Worm (Caenorhabditis elegans) whole organism, L4 larva: ENCODE measurements around the gene bcat-1.

Experiments used
- D1046.2 ChIP-seq: fragments of 200-800 bp; sonication (Bioruptor generic); IDR thresholded peaks from 2 replicates; pipeline ENCODE4 v1.3.6; 2022; ENCODE audit warnings: missing genetic modification characterization, missing compliant biosample characterization
- T26A8.4 ChIP-seq: fragments of 200-800 bp; sonication (Bioruptor generic); IDR thresholded peaks from 2 replicates; pipeline ENCODE4 v1.3.6; 2022; ENCODE audit warnings: missing genetic modification characterization, missing compliant biosample characterization
- Y105C5A.15 ChIP-seq: fragments of 200-800 bp; sonication (Bioruptor generic); IDR thresholded peaks from 2 replicates; pipeline ENCODE4 v1.3.6; 2022; ENCODE audit warnings: missing genetic modification characterization, missing compliant biosample characterization
- Y48G9A.11 ChIP-seq: fragments of 200-800 bp; sonication (Bioruptor generic); IDR thresholded peaks from 2 replicates; pipeline ENCODE4 v1.3.6; 2022; ENCODE audit warnings: missing genetic modification reagents, missing genetic modification characterization, missing compliant biosample characterization
- Y75B8A.6 ChIP-seq: fragments of 200-800 bp; sonication (Bioruptor generic); IDR thresholded peaks from 2 replicates; pipeline ENCODE4 v1.3.6; 2022; ENCODE audit warnings: missing genetic modification reagents, missing genetic modification characterization, missing compliant biosample characterization
- aha-1 ChIP-seq: fragments of 150-350 bp; peaks from one replicate; lab custom pipeline; 2014; ENCODE audit warnings: missing biosample characterization, missing genetic modification characterization
- arid-1 ChIP-seq: fragments of 200-800 bp; sonication (Bioruptor generic); conservative IDR thresholded peaks from 2 replicates; pipeline ENCODE4 v1.3.6; 2022; ENCODE audit warnings: missing genetic modification reagents, missing genetic modification characterization, missing compliant biosample characterization
- ceh-44 ChIP-seq: fragments of 200-800 bp; sonication (Bioruptor generic); IDR thresholded peaks from 2 replicates; pipeline ENCODE4 v1.3.6; 2022; ENCODE audit warnings: missing genetic modification reagents, missing genetic modification characterization, missing compliant biosample characterization
- ceh-62 ChIP-seq: sonication (generic microtip); optimal IDR thresholded peaks from 2 replicates; lab custom pipeline; 2017; ENCODE audit warnings: missing biosample characterization, missing genetic modification characterization
- ces-1 ChIP-seq: fragments of 150-350 bp; sonication (generic microtip); optimal IDR thresholded peaks from 4 replicates; lab custom pipeline; 2014; ENCODE audit warnings: missing biosample characterization, missing genetic modification reagents, missing genetic modification characterization
- daf-8 ChIP-seq: fragments of 200-800 bp; sonication (Bioruptor generic); IDR thresholded peaks from 2 replicates; pipeline ENCODE4 v1.3.6; 2022; ENCODE audit warnings: missing genetic modification characterization, missing compliant biosample characterization
- dmd-6 ChIP-seq: fragments of 200-800 bp; sonication (Bioruptor generic); IDR thresholded peaks from 2 replicates; pipeline ENCODE4 v1.3.6; 2022; ENCODE audit warnings: missing genetic modification reagents, missing genetic modification characterization, missing compliant biosample characterization
- dmd-8 ChIP-seq: fragments of 200-800 bp; sonication (Bioruptor generic); IDR thresholded peaks from 2 replicates; pipeline ENCODE4 v1.3.6; 2022; ENCODE audit warnings: missing genetic modification characterization, missing compliant biosample characterization
- dmd-9 ChIP-seq: fragments of 200-800 bp; sonication (Bioruptor generic); IDR thresholded peaks from 2 replicates; pipeline ENCODE4 v1.3.6; 2022; ENCODE audit warnings: missing genetic modification reagents, missing genetic modification characterization, missing compliant biosample characterization
- dpl-1 ChIP-seq: fragments of 150-350 bp; optimal IDR thresholded peaks from 2 replicates; lab custom pipeline; 2014; ENCODE audit warnings: missing biosample characterization, missing genetic modification reagents, missing genetic modification characterization
- dve-1 ChIP-seq: sonication (generic microtip); optimal IDR thresholded peaks from 2 replicates; lab custom pipeline; 2017; ENCODE audit warnings: antibody characterized with exemption, mild to moderate bottlenecking, missing genetic modification characterization, missing compliant biosample characterization; ENCODE audit not compliant: insufficient read depth
- egl-27 ChIP-seq: sonication (generic microtip); optimal IDR thresholded peaks from 3 replicates; lab custom pipeline; 2017; ENCODE audit warnings: missing biosample characterization, missing genetic modification reagents, missing genetic modification characterization
- egl-43 ChIP-seq: fragments of 200-800 bp; sonication (Bioruptor generic); IDR thresholded peaks from 2 replicates; pipeline ENCODE4 v1.3.6; 2022; ENCODE audit warnings: missing genetic modification reagents, missing genetic modification characterization, missing compliant biosample characterization
- fkh-10 ChIP-seq: fragments of 150-350 bp; optimal IDR thresholded peaks from 2 replicates; lab custom pipeline; 2014; ENCODE audit warnings: missing biosample characterization, missing genetic modification reagents, missing genetic modification characterization
- hlh-11 ChIP-seq: fragments of 200-800 bp; sonication (Bioruptor generic); optimal IDR thresholded peaks from 2 replicates; lab custom pipeline; 2018; ENCODE audit warnings: mild to moderate bottlenecking, missing genetic modification characterization, missing compliant biosample characterization
- jun-1 ChIP-seq: fragments of 150-350 bp; optimal IDR thresholded peaks from 2 replicates; lab custom pipeline; 2014; ENCODE audit warnings: missing biosample characterization, missing genetic modification reagents, missing genetic modification characterization
- lin-13 ChIP-seq: fragments of 150-350 bp; optimal IDR thresholded peaks from 2 replicates; lab custom pipeline; 2014; ENCODE audit warnings: missing biosample characterization, missing genetic modification reagents, missing genetic modification characterization
- lin-38 ChIP-seq: fragments of 200-800 bp; sonication (Bioruptor generic); IDR thresholded peaks from 2 replicates; pipeline ENCODE4 v1.3.6; 2022; ENCODE audit warnings: missing genetic modification reagents, missing genetic modification characterization, missing compliant biosample characterization
- lir-3 ChIP-seq: sonication (generic microtip); optimal IDR thresholded peaks from 2 replicates; lab custom pipeline; 2016; ENCODE audit warnings: mild to moderate bottlenecking, missing genetic modification characterization, missing compliant biosample characterization
- lsy-2 ChIP-seq, 2 experiments: fragments of 150-350 bp in 1 of 2; sonication (generic microtip) in 1 of 2; optimal IDR thresholded peaks; 2 replicates each; lab custom pipeline; 2014 to 2017; ENCODE audit warnings: missing biosample characterization in 2 of 2, missing genetic modification characterization in 2 of 2
- madf-5 ChIP-seq, 2 experiments: fragments of 200-800 bp; sonication (Bioruptor generic); IDR thresholded peaks; 2 replicates each; pipeline ENCODE4 v1.3.6; 2022; ENCODE audit warnings: missing compliant biosample characterization in 2 of 2, missing genetic modification characterization in 2 of 2
- mdl-1 ChIP-seq, 2 experiments: fragments of 150-350 bp in 1 of 2; sonication (generic microtip) in 1 of 2; optimal IDR thresholded peaks; 2 replicates each; lab custom pipeline; 2014 to 2017; ENCODE audit warnings: missing biosample characterization in 2 of 2, missing genetic modification characterization in 2 of 2
- mep-1 ChIP-seq: fragments of 150-350 bp; sonication (generic microtip); optimal IDR thresholded peaks from 3 replicates; lab custom pipeline; 2014; ENCODE audit warnings: missing biosample characterization, missing genetic modification characterization
- nhr-102 ChIP-seq: sonication (generic microtip); optimal IDR thresholded peaks from 2 replicates; lab custom pipeline; 2016; ENCODE audit warnings: mild to moderate bottlenecking, missing genetic modification characterization, moderate library complexity, missing compliant biosample characterization
- nhr-11 ChIP-seq: fragments of 150-350 bp; optimal IDR thresholded peaks from 2 replicates; lab custom pipeline; 2014; ENCODE audit warnings: missing biosample characterization, missing genetic modification characterization
- nhr-111 ChIP-seq: fragments of 200-800 bp; sonication (Bioruptor generic); optimal IDR thresholded peaks from 2 replicates; lab custom pipeline; 2018; ENCODE audit warnings: mild to moderate bottlenecking, missing genetic modification characterization, missing compliant biosample characterization
- nhr-25 ChIP-seq: sonication (generic microtip); optimal IDR thresholded peaks from 2 replicates; lab custom pipeline; 2017; ENCODE audit warnings: missing genetic modification characterization, mild to moderate bottlenecking, missing compliant biosample characterization, antibody characterized with exemption, moderate library complexity, borderline replicate concordance; ENCODE audit not compliant: insufficient read depth
- nhr-48 ChIP-seq: sonication (generic microtip); optimal IDR thresholded peaks from 2 replicates; lab custom pipeline; 2016; ENCODE audit warnings: mild to moderate bottlenecking, missing genetic modification characterization, missing compliant biosample characterization
- nhr-6 ChIP-seq: fragments of 150-350 bp; optimal IDR thresholded peaks from 2 replicates; lab custom pipeline; 2014; ENCODE audit warnings: missing biosample characterization, missing genetic modification characterization
- nhr-77 ChIP-seq: fragments of 150-350 bp; optimal IDR thresholded peaks from 2 replicates; lab custom pipeline; 2014; ENCODE audit warnings: missing biosample characterization, missing genetic modification characterization
- pha-4 ChIP-seq, 2 experiments: fragments of 150-350 bp in 1 of 2; fragments of 200-800 bp in 1 of 2; sonication (Bioruptor generic) in 1 of 2; IDR thresholded peaks in 1 of 2; optimal IDR thresholded peaks in 1 of 2; 2 replicates each; pipeline versions ENCODE4 v1.3.6 to Lab custom; 2014 to 2022; ENCODE audit warnings: missing genetic modification characterization in 2 of 2, missing genetic modification reagents in 2 of 2, missing biosample characterization in 1 of 2, missing compliant biosample characterization in 1 of 2
- pqm-1 ChIP-seq: sonication (generic microtip); optimal IDR thresholded peaks from 2 replicates; lab custom pipeline; 2017; ENCODE audit warnings: missing biosample characterization, missing genetic modification characterization
- sdz-12 ChIP-seq: fragments of 200-800 bp; sonication (Bioruptor generic); optimal IDR thresholded peaks from 2 replicates; lab custom pipeline; 2018; ENCODE audit warnings: mild to moderate bottlenecking, missing genetic modification characterization, missing compliant biosample characterization
- snpc-1.2 ChIP-seq: fragments of 200-800 bp; sonication (Bioruptor generic); IDR thresholded peaks from 2 replicates; pipeline ENCODE4 v1.3.6; 2022; ENCODE audit warnings: missing genetic modification reagents, missing genetic modification characterization, missing compliant biosample characterization
- snpc-4 ChIP-seq: fragments of 150-350 bp; optimal IDR thresholded peaks from 2 replicates; lab custom pipeline; 2014; ENCODE audit warnings: missing biosample characterization, missing genetic modification characterization
- spr-1 ChIP-seq: sonication (generic microtip); optimal IDR thresholded peaks from 2 replicates; lab custom pipeline; 2016; ENCODE audit warnings: mild to moderate bottlenecking, missing genetic modification characterization, missing compliant biosample characterization
- unc-130 ChIP-seq: sonication (generic microtip); optimal IDR thresholded peaks from 2 replicates; lab custom pipeline; 2016; ENCODE audit warnings: missing genetic modification reagents, missing genetic modification characterization, missing compliant biosample characterization
- unc-62 ChIP-seq, 3 experiments: fragments of 150-350 bp in 1 of 3; sonication (generic microtip); optimal IDR thresholded peaks in 2 of 3; peaks in 1 of 3; 1 replicate in 1 of 3; 2 replicates in 2 of 3; lab custom pipeline; 2014 to 2017; ENCODE audit warnings: missing biosample characterization in 3 of 3, missing genetic modification characterization in 3 of 3, missing genetic modification reagents in 3 of 3, missing genotype in 1 of 3
- vab-7 ChIP-seq: fragments of 200-800 bp; sonication (Bioruptor generic); IDR thresholded peaks from 2 replicates; pipeline ENCODE4 v1.3.6; 2022; ENCODE audit warnings: missing genetic modification reagents, missing genetic modification characterization, missing compliant biosample characterization
- zfp-2 ChIP-seq: sonication (generic microtip); optimal IDR thresholded peaks from 2 replicates; lab custom pipeline; 2016; ENCODE audit warnings: mild to moderate bottlenecking, missing genetic modification characterization, missing compliant biosample characterization
- ztf-11 ChIP-seq: fragments of 150-350 bp; optimal IDR thresholded peaks from 2 replicates; lab custom pipeline; 2014; ENCODE audit warnings: missing biosample characterization, missing genetic modification characterization

Gene bcat-1

DNA sequence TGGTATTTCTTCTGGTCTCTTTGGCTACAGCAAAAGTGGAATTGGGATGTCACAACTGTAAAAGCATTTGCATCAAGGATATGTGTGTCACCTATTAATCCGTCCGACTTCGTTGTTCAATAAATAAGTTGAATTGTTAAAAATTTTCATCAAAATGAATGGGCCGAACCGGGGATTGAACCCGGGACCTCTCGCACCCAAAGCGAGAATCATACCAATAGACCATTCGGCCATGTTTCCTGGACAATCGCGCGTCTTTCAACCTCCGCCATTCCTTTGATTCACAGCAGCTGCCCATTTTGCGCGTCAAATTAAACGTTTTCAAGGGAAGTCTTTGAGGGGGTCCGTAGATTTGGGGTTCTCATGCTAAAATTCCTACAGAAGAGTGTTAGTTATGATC, 22.6 kb upstream of the bcat-1 start (continued):
- no peak for TF ChIP-seq dmd-9
- TF ChIP-seq vab-7 = peak; percentile 32; the same call in 1 of the 2 replicates
- peak; percentile 70 for TF ChIP-seq dmd-8
- no peak for TF ChIP-seq ztf-11
- peak; percentile 26; the same call in 1 of the 2 replicates for TF ChIP-seq T26A8.4 (GFP tag; lab: Robert Waterston, UW)
- TF ChIP-seq ceh-44 = 0 out of 2 replicates have a peak, but pooled peaks have one; percentile 46
- peak; percentile 76 for TF ChIP-seq egl-43
- no peak for TF ChIP-seq nhr-11 (tag; lab: Kevin White, UChicago)
- TF ChIP-seq jun-1 (tag; lab: Kevin White, UChicago) = no peak
- no peak for TF ChIP-seq nhr-48 (tag; lab: Kevin White, UChicago)
- TF ChIP-seq lin-13 (GFP tag; lab: Kevin White, UChicago) = no peak
- no peak for TF ChIP-seq D1046.2 (GFP tag; lab: Robert Waterston, UW)
- no peak for TF ChIP-seq lsy-2 (tag; optimal IDR thresholded peaks at IDR 0.05; lab: Kevin White, UChicago)
- TF ChIP-seq hlh-11 (tag; lab: Kevin White, UChicago) = no peak
- 0 out of 2 replicates have a peak, but pooled peaks have one; percentile 15 for TF ChIP-seq Y48G9A.11 (GFP tag; lab: Robert Waterston, UW)
- no peak for TF ChIP-seq fkh-10
- peak; percentile 17 for TF ChIP-seq lir-3 (tag; lab: Kevin White, UChicago)
- no peak for TF ChIP-seq nhr-111 (GFP tag; lab: Kevin White, UChicago)
- no peak for TF ChIP-seq mdl-1 (tag; optimal IDR thresholded peaks at IDR 0.05; lab: Kevin White, UChicago)
- TF ChIP-seq sdz-12 (GFP tag; lab: Kevin White, UChicago) = no peak
- no peak for TF ChIP-seq ces-1 (GFP tag; lab: Kevin White, UChicago)
- TF ChIP-seq arid-1 (GFP tag; lab: Robert Waterston, UW) = peak; percentile 27; the same call in 1 of the 2 replicates
- TF ChIP-seq lin-38 = peak; percentile 56
- TF ChIP-seq madf-5 (GFP tag; IDR thresholded peaks at IDR 0.05; lab: Robert Waterston, UW) = peak; percentile 34 to 62; a peak in 1 of 4 replicates
- TF ChIP-seq mep-1 (tag; lab: Kevin White, UChicago) = no peak
- no peak for TF ChIP-seq spr-1
- TF ChIP-seq pqm-1 (tag; lab: Kevin White, UChicago) = no peak
- TF ChIP-seq dve-1 = no peak

DNA sequence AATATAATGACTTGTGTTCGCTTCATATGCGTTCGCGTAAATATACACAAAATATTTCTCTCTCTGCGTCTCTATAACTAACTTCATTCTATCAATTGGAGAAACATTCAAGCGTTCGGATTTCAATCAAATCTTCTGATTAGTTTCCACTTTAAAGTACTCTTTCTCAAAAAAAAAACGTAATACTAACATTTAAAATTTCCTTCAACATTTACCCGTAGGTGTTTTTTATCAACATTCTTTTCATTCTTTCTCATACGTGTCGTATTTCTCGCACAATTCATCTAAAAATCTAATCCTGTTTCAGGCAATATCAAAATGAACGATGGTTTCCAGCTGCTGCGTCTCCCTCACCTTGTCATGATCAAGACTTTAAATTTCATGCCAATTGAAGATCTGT, 19.6 kb upstream of the bcat-1 start, which contains the start of gene T14G8.2:
Gene T14G8.2, plus strand, starts transcription at position 301 of the 400 bp plus-strand sequence.
- TF ChIP-seq snpc-1.2 (GFP tag; lab: Robert Waterston, UW) = no peak
- TF ChIP-seq T26A8.4 (GFP tag; lab: Robert Waterston, UW) = no peak
- no peak for TF ChIP-seq zfp-2
- TF ChIP-seq madf-5 (GFP tag; IDR thresholded peaks at IDR 0.05; lab: Robert Waterston, UW) = no peak
- TF ChIP-seq pqm-1 (tag; lab: Kevin White, UChicago) = no peak
- TF ChIP-seq unc-62 (GFP tag; optimal IDR thresholded peaks at IDR 0.05 in 1 of 2; lab: Kevin White, UChicago) = no peak
- TF ChIP-seq unc-62 (tag; optimal IDR thresholded peaks at IDR 0.05; lab: Kevin White, UChicago) = no peak
- no peak for TF ChIP-seq nhr-48 (tag; lab: Kevin White, UChicago)
- TF ChIP-seq pha-4 (GFP tag; IDR thresholded peaks at IDR 0.05; lab: Robert Waterston, UW) = no peak
- TF ChIP-seq pha-4 (tag; optimal IDR thresholded peaks at IDR 0.05; lab: Kevin White, UChicago) = no peak
- TF ChIP-seq egl-27 (tag; lab: Kevin White, UChicago) = no peak
- TF ChIP-seq lir-3 (tag; lab: Kevin White, UChicago) = no peak
- TF ChIP-seq snpc-4 (tag; lab: Kevin White, UChicago) = no peak

DNA sequence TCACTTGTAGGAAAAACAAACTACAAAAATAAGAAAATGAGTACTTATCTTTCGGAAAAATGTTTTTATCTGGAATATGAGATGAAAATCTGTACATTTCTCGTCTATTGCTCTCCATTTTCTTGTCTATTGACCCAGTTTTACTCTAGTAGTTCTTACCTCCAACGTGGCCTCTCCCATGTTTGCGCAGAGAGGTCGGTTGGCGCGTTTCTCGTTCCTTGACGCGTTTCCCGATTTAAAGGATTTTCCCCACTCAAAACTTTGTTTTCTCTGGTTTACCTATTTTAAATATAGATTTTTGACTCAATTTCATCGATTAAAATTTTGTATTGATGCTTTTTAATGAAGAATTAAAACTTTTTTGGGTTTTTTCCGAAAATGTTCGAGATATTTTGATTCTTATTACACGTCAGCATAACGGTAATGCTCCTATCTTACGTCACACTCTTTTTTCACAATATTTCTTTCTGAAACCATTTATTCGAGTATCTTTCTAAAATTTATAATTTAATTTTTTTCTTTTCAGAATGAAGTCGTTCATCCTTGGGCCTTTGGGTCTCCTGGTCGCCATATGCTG, 16.5 kb upstream of the bcat-1 start, which contains the start of gene T14G8.3:
Gene T14G8.3, plus strand, starts transcription at position 527 of the 577 bp plus-strand sequence.
- TF ChIP-seq nhr-102 = peak; percentile 23
- TF ChIP-seq unc-130 (GFP tag; lab: Kevin White, UChicago) = no peak
- TF ChIP-seq Y75B8A.6 (GFP tag; lab: Robert Waterston, UW) = no peak
- no peak for TF ChIP-seq Y105C5A.15 (GFP tag; lab: Robert Waterston, UW)
- TF ChIP-seq nhr-25 (tag; lab: Kevin White, UChicago) = peak; percentile 11
- peak; percentile 57 for TF ChIP-seq nhr-6 (tag; lab: Kevin White, UChicago)
- TF ChIP-seq ceh-62 (tag; lab: Kevin White, UChicago) = no peak
- no peak for TF ChIP-seq dmd-9
- TF ChIP-seq dpl-1 = peak; percentile 49
- no peak for TF ChIP-seq daf-8 (GFP tag; lab: Robert Waterston, UW)
- no peak for TF ChIP-seq zfp-2
- peak; percentile 77 for TF ChIP-seq aha-1
- TF ChIP-seq lir-3 (tag; lab: Kevin White, UChicago) = no peak
- peak in 1 of 2 experiments; percentile 75 for TF ChIP-seq lsy-2 (tag; optimal IDR thresholded peaks at IDR 0.05; lab: Kevin White, UChicago)
- TF ChIP-seq D1046.2 (GFP tag; lab: Robert Waterston, UW) = no peak
- no peak for TF ChIP-seq madf-5 (GFP tag; IDR thresholded peaks at IDR 0.05; lab: Robert Waterston, UW)
- TF ChIP-seq nhr-77 (tag; lab: Kevin White, UChicago) = peak; percentile 52
- peak; percentile 26; the same call in 1 of the 2 replicates for TF ChIP-seq dmd-6
